Fruit fly (Drosophila melanogaster) whole organism, adult: ENCODE results near the gene Arp1.

Experiments
- CG12768 ChIP-seq: fragments of 200-800 bp; sonication (Bioruptor generic); optimal IDR thresholded peaks from 2 replicates; lab custom pipeline; 2017; ENCODE audit warnings: missing biosample characterization, missing genetic modification characterization, mild to moderate bottlenecking, moderate library complexity, missing genetic modification reagents
- CG1620 ChIP-seq: fragments of 200-800 bp; sonication (Bioruptor generic); optimal IDR thresholded peaks from 2 replicates; lab custom pipeline; 2016; ENCODE audit warnings: missing biosample characterization, missing genetic modification characterization
- CG7045 ChIP-seq: fragments of 200-800 bp; sonication (Bioruptor generic); optimal IDR thresholded peaks from 2 replicates; lab custom pipeline; 2017; ENCODE audit warnings: missing biosample characterization, mild to moderate bottlenecking, missing genetic modification characterization
- CG7101 ChIP-seq: fragments of 200-800 bp; sonication (Bioruptor generic); optimal IDR thresholded peaks from 2 replicates; lab custom pipeline; 2018; ENCODE audit warnings: missing biosample characterization, mild to moderate bottlenecking, missing genetic modification characterization, moderate library complexity
- Clk ChIP-seq: fragments of 200-800 bp; sonication (Bioruptor generic); optimal IDR thresholded peaks from 2 replicates; lab custom pipeline; 2017; ENCODE audit warnings: missing biosample characterization, missing genetic modification characterization
- Hr96 ChIP-seq: fragments of 200-800 bp; sonication (Bioruptor generic); optimal IDR thresholded peaks from 2 replicates; lab custom pipeline; 2016; ENCODE audit warnings: missing biosample characterization, missing genetic modification characterization
- bab1 ChIP-seq: fragments of 200-800 bp; sonication (Bioruptor generic); optimal IDR thresholded peaks from 3 replicates; lab custom pipeline; 2019; ENCODE audit warnings: missing biosample characterization, mild to moderate bottlenecking, missing genetic modification characterization, moderate library complexity
- cic ChIP-seq: fragments of 200-800 bp; sonication (Bioruptor generic); optimal IDR thresholded peaks from 2 replicates; lab custom pipeline; 2017; ENCODE audit warnings: missing biosample characterization, mild to moderate bottlenecking, missing genetic modification characterization, moderate library complexity
- cnc ChIP-seq, 2 experiments: fragments of >200 bp; optimal IDR thresholded peaks; 2 replicates each; lab custom pipeline; 2017

DNA sequence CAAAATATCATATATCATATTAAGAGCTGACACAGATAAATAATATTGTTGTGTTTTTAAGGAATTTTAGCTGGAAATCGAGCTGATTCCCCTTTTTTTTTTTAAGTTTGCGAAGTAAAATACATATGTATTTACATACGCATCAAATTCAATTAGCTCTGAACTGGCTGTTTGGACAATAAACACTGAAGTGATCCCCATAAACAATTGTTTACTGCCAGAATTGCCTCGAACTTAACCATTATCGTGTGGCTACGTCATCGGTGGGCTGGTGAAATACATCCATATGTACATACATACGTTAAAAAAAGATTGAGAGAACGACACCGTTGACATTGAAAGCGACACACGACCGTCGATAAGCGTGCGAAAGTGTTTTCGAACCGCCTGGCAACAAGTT, 24.7 kb downstream of the Arp1 start:
- TF ChIP-seq cic (GFP tag; lab: Kevin White, UChicago): peak; percentile 44
- no peak for TF ChIP-seq bab1 (GFP tag; lab: Kevin White, UChicago)
- TF ChIP-seq cnc (optimal IDR thresholded peaks at IDR 0.05; lab: Kevin White, UChicago): no peak
- TF ChIP-seq CG7101 (tag; lab: Kevin White, UChicago): peak; percentile 46
- TF ChIP-seq Clk (GFP tag; lab: Kevin White, UChicago): no peak
- no peak for TF ChIP-seq CG7045 (GFP tag; lab: Kevin White, UChicago)
- TF ChIP-seq CG1620 (GFP tag; lab: Kevin White, UChicago): no peak
- TF ChIP-seq CG12768: peak; percentile 65
- TF ChIP-seq Hr96 (GFP tag; lab: Kevin White, UChicago): no peak
